Fruit fly (Drosophila melanogaster): ENCODE results near the gene side-VII.

side-VII gene

DNA sequence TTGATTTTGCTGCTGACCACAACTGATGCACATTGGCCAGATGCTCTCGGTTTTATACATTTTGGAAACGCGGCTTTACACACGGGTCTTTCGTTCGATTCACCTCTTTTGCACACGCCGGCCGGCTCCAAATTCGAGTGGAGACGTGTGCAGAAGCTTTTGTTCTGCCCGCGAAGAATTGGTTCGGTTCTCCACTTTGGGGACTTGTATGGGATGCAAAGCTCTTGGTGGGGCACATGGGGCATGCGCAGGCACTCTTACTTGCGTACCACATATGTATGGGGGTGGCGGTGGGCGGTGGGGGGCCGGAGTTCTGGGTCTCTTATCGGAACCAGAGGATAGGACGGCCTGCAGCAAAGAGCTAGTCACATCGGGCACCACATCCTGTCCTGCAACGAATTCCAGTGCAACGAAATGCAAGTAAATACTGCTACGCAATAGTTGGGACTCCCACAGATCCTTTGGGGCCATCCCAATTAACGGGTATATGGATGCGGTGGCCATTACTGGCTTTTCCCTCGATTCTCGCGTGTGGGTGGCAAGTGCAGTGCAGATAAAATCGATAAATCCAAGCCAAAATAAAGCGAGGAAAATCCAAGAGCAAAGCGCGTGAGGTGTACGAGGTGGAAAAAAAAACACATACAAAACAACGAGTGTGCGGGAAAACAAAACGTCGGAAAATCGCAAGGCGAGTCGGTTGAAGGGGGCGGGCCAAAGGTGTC, 44.7 kb upstream of the side-VII start, which contains the start of the genes MtnA and CG8500 (continued):
- no peak for TF ChIP-seq D (optimal IDR thresholded peaks at IDR 0.05)
- no peak for TF ChIP-seq D (GFP tag; optimal IDR thresholded peaks at IDR 0.05)
- TF ChIP-seq CG10431 (GFP tag; optimal IDR thresholded peaks at IDR 0.05), result no peak
- TF ChIP-seq Ets65A (GFP tag), result peak; percentile 77
- TF ChIP-seq CG7987 (GFP tag; optimal IDR thresholded peaks at IDR 0.05), result peak; percentile 30
- TF ChIP-seq CG6854 (GFP tag; optimal IDR thresholded peaks at IDR 0.05), result no peak
- no peak for TF ChIP-seq CG18599 (GFP tag; optimal IDR thresholded peaks at IDR 0.05)
- no peak for TF ChIP-seq Dbx (GFP tag; IDR thresholded peaks at IDR 0.05)
- TF ChIP-seq Mes4 (GFP tag; optimal IDR thresholded peaks at IDR 0.05), result no peak
- TF ChIP-seq Nf-YA (GFP tag; IDR thresholded peaks at IDR 0.05), result no peak
- peak; percentile 23 for TF ChIP-seq MESR4 (GFP tag; optimal IDR thresholded peaks at IDR 0.05)
- TF ChIP-seq CG32767 (GFP tag; IDR thresholded peaks at IDR 0.05), result no peak
- TF ChIP-seq CG14860 (GFP tag; IDR thresholded peaks at IDR 0.05; ENCODE audit: partially characterized antibody), result no peak
- no peak for TF ChIP-seq nmo (GFP tag; optimal IDR thresholded peaks at IDR 0.05)
- TF ChIP-seq ash1 (GFP tag; optimal IDR thresholded peaks at IDR 0.05), result no peak
- no peak for TF ChIP-seq ttk (GFP tag; IDR thresholded peaks at IDR 0.05)
- TF ChIP-seq pum (GFP tag; optimal IDR thresholded peaks at IDR 0.05), result no peak
- no peak for TF ChIP-seq insv (GFP tag; optimal IDR thresholded peaks at IDR 0.05)
- TF ChIP-seq danr (GFP tag; IDR thresholded peaks at IDR 0.05), result no peak
- no peak for TF ChIP-seq CG2116 (GFP tag; optimal IDR thresholded peaks at IDR 0.05)
- no peak for TF ChIP-seq CkIIα-i1 (GFP tag; IDR thresholded peaks at IDR 0.05)
- TF ChIP-seq eyg (GFP tag; optimal IDR thresholded peaks at IDR 0.05), result no peak
- no peak for TF ChIP-seq CG11093 (GFP tag; IDR thresholded peaks at IDR 0.05)
- no peak for TF ChIP-seq Asciz (GFP tag; optimal IDR thresholded peaks at IDR 0.05)
- peak; percentile 55; the same call in 1 of the 2 replicates for TF ChIP-seq MBD-R2 (GFP tag; IDR thresholded peaks at IDR 0.05)
- TF ChIP-seq CG6175 (GFP tag; IDR thresholded peaks at IDR 0.05), result peak; percentile 78; the same call in 2 of the 3 replicates
- TF ChIP-seq crol (GFP tag; IDR thresholded peaks at IDR 0.05), result peak; percentile 93
- no peak for TF ChIP-seq slp2 (GFP tag; optimal IDR thresholded peaks at IDR 0.05)
- TF ChIP-seq ewg (GFP tag; optimal IDR thresholded peaks at IDR 0.05), result peak; percentile 99
- no peak for TF ChIP-seq Abd-B (GFP tag; optimal IDR thresholded peaks at IDR 0.05)
- TF ChIP-seq tna (GFP tag; IDR thresholded peaks at IDR 0.05; ENCODE audit: partially characterized antibody), result peak; percentile 19; the same call in 1 of the 2 replicates
- TF ChIP-seq CG11560 (tag; IDR thresholded peaks at IDR 0.05), result no peak
- peak; percentile 19; the same call in 1 of the 3 replicates for TF ChIP-seq knrl (GFP tag; IDR thresholded peaks at IDR 0.05; ENCODE audit: partially characterized antibody)
- no peak for TF ChIP-seq Spps (tag; optimal IDR thresholded peaks at IDR 0.05)
- TF ChIP-seq dimm (GFP tag; IDR thresholded peaks at IDR 0.05), result no peak
- no peak for TF ChIP-seq CG6689 (GFP tag; IDR thresholded peaks at IDR 0.05)
- TF ChIP-seq CG7372 (GFP tag; IDR thresholded peaks at IDR 0.05), result no peak
- no peak for TF ChIP-seq nerfin-1 (tag; optimal IDR thresholded peaks at IDR 0.05)
- TF ChIP-seq NK7.1 (GFP tag; optimal IDR thresholded peaks at IDR 0.05), result no peak
- no peak for TF ChIP-seq Mrtf (GFP tag; IDR thresholded peaks at IDR 0.05)
- TF ChIP-seq lola (GFP tag; optimal IDR thresholded peaks at IDR 0.05), result no peak
- TF ChIP-seq CoRest (tag; optimal IDR thresholded peaks at IDR 0.05), result no peak
- TF ChIP-seq ems (GFP tag; optimal IDR thresholded peaks at IDR 0.05), result no peak
- TF ChIP-seq CG2129 (GFP tag; IDR thresholded peaks at IDR 0.05; ENCODE audit: partially characterized antibody), result no peak
- no peak for TF ChIP-seq CG9215 (GFP tag; IDR thresholded peaks at IDR 0.05)
- no peak for TF ChIP-seq Blimp-1 (GFP tag; optimal IDR thresholded peaks at IDR 0.05)
- TF ChIP-seq hb (GFP tag; IDR thresholded peaks at IDR 0.05; ENCODE audit: partially characterized antibody), result no peak
- peak; percentile 100 for TF ChIP-seq MTF-1 (GFP tag; optimal IDR thresholded peaks at IDR 0.05; ENCODE audit: borderline replicate concordance)
- peak; percentile 15 for TF ChIP-seq B-H2 (GFP tag; optimal IDR thresholded peaks at IDR 0.05)
- no peak for TF ChIP-seq CG7556 (GFP tag; optimal IDR thresholded peaks at IDR 0.05)

Data from whole organism, embryonic.